Worm (Caenorhabditis elegans) whole organism, midembryonic: ENCODE data around the gene T13C2.2.
A peak's percentile ranks its signal among the peaks of the same experiment; 100 is the strongest.

Experiments used
- T22C8.4 ChIP-seq: fragments of 200-800 bp; sonication (Bioruptor generic); IDR thresholded peaks from 2 replicates; pipeline ENCODE4 v1.3.6; 2022; ENCODE audit warnings: missing genetic modification characterization, missing compliant biosample characterization
- cog-1 ChIP-seq: sonication (generic microtip); optimal IDR thresholded peaks from 2 replicates; lab custom pipeline; 2016; ENCODE audit warnings: missing genetic modification characterization, missing compliant biosample characterization
- flt-1 ChIP-seq: fragments of 200-800 bp; sonication (Bioruptor generic); IDR thresholded peaks from 2 replicates; pipeline ENCODE4 v1.3.6; 2022; ENCODE audit warnings: missing genetic modification characterization, missing compliant biosample characterization
- klf-2 ChIP-seq: fragments of 200-800 bp; sonication (Bioruptor generic); conservative IDR thresholded peaks from 2 replicates; pipeline ENCODE4 v1.3.6; 2022; ENCODE audit warnings: missing genetic modification reagents, missing genetic modification characterization, missing compliant biosample characterization
- med-1 ChIP-seq: sonication (generic microtip); optimal IDR thresholded peaks from 2 replicates; lab custom pipeline; 2017; ENCODE audit warnings: missing genetic modification characterization, mild to moderate bottlenecking, missing compliant biosample characterization, antibody characterized with exemption, missing genetic modification reagents; ENCODE audit not compliant: insufficient read depth
- ref-1 ChIP-seq: fragments of 200-800 bp; sonication (Bioruptor generic); conservative IDR thresholded peaks from 2 replicates; pipeline ENCODE4 v1.3.6; 2022; ENCODE audit warnings: missing genetic modification reagents, missing genetic modification characterization, missing compliant biosample characterization
- tab-1 ChIP-seq: fragments of 200-800 bp; sonication (Bioruptor generic); IDR thresholded peaks from 2 replicates; pipeline ENCODE4 v1.3.6; 2022; ENCODE audit warnings: missing genetic modification characterization, missing compliant biosample characterization
- ztf-23 ChIP-seq: fragments of 200-800 bp; sonication (Bioruptor generic); IDR thresholded peaks from 2 replicates; pipeline ENCODE4 v1.3.6; 2022; ENCODE audit warnings: missing genetic modification reagents, missing genetic modification characterization, missing compliant biosample characterization
- ztf-29 ChIP-seq: fragments of 200-800 bp; sonication (Bioruptor generic); IDR thresholded peaks from 2 replicates; pipeline ENCODE4 v1.3.6; 2022; ENCODE audit warnings: missing genetic modification reagents, missing genetic modification characterization, missing compliant biosample characterization

The T13C2.2 gene

DNA sequence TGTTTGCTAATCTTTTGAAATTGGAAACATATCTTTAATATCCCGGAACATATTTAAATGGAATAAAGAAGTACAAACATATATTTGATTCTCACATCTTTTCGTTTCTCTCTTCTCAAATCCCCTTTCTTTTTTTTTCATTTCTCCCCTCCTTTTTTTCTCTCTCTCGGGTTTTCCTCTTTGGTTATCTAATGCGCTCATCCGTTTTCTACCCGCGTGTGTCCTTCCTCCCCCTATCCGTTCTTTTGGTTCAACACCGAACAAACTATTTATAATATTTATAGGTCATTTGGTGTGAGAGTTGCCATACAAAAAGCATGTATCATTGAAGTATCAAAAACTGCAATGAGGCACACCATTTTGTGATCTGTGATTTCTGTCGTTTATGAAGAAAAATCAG lies 31.9 kb downstream of the T13C2.2 start:
- no peak for TF ChIP-seq tab-1
- no peak for TF ChIP-seq klf-2
- no peak for TF ChIP-seq ztf-29 (GFP tag; lab: Robert Waterston, UW)
- TF ChIP-seq T22C8.4, result no peak
- no peak for TF ChIP-seq med-1

DNA sequence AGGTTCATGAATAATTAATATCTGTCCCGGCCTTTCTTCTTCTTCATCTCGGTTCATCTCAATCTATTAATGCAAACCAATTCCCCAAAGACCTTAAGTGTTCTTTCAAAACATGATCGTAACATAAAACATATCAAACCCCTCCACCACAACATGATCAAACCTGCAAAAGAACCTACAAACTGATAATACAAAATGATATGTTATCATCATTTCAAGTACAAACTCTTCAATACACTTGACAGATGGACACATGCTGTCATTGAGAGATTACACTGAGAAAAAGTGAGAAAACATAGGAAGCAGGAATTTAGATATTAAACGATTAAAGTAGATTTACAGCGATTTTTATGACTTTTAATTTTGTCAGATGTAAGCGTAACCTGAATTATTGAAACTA lies 32.5 kb downstream of the T13C2.2 start:
- TF ChIP-seq tab-1 (no peak), ref-1 (no peak), ztf-29 (GFP tag; lab: Robert Waterston, UW) (no peak), klf-2 (no peak), cog-1 (no peak), T22C8.4 (no peak), flt-1 (no peak), med-1 (no peak), ztf-23 (GFP tag; lab: Robert Waterston, UW) (no peak)

DNA sequence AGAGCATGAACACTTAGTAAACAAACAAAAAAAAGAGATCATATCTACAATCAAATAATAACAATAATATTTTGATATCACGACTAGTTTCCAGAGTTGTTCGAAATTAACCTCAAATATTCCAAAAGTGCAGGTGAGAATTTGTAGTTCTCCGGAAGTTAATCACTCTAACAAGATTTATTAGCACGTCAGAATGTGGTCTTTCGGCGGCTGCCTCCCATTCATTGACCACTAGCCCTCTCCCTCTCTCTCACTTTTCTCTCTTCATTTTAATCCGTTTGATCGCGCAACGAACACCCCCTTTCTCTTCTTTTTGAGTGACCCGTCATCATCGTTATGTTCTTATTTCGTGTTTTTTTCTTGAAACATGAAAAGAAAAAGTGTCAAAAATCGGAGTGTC lies 33.7 kb downstream of the T13C2.2 start:
- TF ChIP-seq ref-1, result no peak
- TF ChIP-seq cog-1, result peak; percentile 77
- TF ChIP-seq klf-2, result no peak
- no peak for TF ChIP-seq flt-1
- no peak for TF ChIP-seq T22C8.4
- TF ChIP-seq ztf-23 (GFP tag; lab: Robert Waterston, UW), result no peak
- TF ChIP-seq ztf-29 (GFP tag; lab: Robert Waterston, UW), result 0 out of 2 replicates have a peak, but pooled peaks have one; percentile 44
- TF ChIP-seq tab-1, result no peak

DNA sequence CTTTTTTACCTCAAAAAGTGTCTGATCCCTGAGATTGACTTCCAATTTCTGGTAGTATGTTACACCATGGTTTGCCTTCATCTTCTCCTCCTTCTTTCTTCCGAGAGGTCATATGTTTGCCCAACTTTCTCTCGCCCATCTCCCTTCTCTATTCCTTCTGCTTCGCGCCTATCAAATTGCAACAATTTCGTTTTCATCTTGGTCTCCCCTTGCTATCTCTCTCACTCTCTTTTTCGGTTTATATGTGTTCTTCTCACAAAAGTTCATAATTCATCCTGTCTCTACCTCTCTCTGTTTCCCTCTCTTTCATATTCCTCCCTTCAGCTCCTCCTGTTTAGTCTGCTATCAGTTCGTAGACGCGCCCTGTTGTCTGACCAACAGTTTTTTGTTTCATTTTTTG lies 34.7 kb downstream of the T13C2.2 start:
- TF ChIP-seq ref-1, result no peak
- no peak for TF ChIP-seq cog-1
- TF ChIP-seq med-1, result no peak
- TF ChIP-seq ztf-29 (GFP tag; lab: Robert Waterston, UW), result no peak
- TF ChIP-seq flt-1, result no peak
- no peak for TF ChIP-seq klf-2
- TF ChIP-seq tab-1, result no peak
- TF ChIP-seq ztf-23 (GFP tag; lab: Robert Waterston, UW), result no peak
- no peak for TF ChIP-seq T22C8.4

DNA sequence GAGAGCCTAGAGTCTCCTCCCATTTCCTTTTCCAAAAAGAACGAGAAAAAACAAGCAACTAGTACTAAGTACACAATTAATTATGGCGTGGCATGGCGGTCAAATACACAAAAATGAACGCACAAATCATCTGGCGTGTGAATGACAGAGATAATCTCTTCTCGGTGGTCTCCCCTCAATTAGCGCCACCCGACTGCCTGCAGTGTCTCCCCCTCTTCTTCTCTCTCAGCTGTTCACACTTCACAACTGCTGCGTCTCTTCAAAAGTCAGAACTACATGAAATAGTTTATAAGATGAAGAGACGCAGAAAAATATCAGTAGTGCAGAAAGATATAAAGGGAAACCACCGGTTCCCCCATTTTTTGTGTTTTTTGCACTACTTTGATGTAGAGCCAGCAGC lies 35.4 kb downstream of the T13C2.2 start:
- TF ChIP-seq flt-1 (0 out of 2 replicates have a peak, but pooled peaks have one; percentile 10), ref-1 (no peak)

DNA sequence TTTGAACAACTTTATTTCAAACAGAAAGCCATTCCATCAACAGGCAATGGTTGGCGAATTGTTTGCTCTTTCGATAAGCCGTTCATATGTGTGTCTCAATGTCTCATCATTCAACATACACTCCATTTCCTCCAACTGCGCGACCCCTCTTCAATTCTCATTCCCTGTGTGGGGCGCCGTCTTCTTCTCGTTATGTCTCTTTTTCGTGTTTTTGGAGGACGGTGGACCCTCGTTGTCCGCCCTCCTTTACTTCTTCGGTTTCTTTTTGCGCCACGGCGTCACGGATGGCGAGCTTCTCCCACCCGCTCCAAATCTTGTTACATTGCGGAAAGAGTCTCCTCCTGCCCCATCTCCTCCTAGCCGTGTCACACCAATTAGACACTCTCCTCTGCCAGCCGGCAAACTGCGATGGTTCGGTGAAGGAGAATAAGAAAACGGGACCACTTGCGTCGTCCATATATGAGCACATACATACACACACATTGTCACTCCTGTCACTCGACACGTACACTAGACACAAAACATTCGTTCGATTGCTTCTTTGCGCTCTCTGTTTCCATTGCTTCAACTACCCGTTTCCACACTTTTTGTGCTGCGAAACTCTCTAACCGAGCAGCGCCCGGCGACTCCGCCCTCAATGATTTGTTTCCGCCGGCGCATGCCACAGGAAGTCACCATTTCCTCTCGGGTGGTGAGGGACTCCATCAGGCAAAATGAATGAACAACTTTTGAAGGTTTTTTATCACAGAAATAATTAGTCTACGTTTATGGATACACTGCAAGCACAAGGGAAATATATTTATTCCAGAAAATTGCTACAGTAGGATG lies 36.3 kb downstream of the T13C2.2 start:
- TF ChIP-seq tab-1 (no peak), ztf-29 (GFP tag; lab: Robert Waterston, UW) (no peak), T22C8.4 (no peak), klf-2 (no peak), med-1 (no peak), cog-1 (no peak), ref-1 (no peak), ztf-23 (GFP tag; lab: Robert Waterston, UW) (no peak), flt-1 (no peak)

DNA sequence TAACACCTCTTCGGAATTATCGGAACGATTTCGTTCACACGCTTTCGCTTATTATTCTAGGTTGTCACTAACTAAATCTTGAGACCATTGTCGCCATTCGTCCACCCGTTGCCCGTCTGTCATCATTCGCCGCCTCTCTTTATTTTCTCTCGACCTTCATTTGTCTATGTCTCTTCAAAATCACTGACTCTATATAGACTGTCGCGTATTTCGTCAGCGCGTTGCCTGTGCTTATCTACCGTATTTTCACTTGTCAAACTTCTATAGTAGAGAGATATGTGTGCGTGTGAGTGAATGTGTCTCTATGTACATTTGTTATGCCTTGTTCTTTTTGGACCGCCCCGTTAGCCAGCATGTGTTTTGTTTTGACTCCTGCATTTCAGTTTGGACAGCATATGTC lies 37.1 kb downstream of the T13C2.2 start:
- no peak for TF ChIP-seq ztf-23 (GFP tag; lab: Robert Waterston, UW)
- TF ChIP-seq flt-1, result no peak
- TF ChIP-seq T22C8.4, result no peak
- no peak for TF ChIP-seq tab-1
- no peak for TF ChIP-seq cog-1
- TF ChIP-seq ref-1, result no peak
- no peak for TF ChIP-seq med-1
- no peak for TF ChIP-seq ztf-29 (GFP tag; lab: Robert Waterston, UW)

DNA sequence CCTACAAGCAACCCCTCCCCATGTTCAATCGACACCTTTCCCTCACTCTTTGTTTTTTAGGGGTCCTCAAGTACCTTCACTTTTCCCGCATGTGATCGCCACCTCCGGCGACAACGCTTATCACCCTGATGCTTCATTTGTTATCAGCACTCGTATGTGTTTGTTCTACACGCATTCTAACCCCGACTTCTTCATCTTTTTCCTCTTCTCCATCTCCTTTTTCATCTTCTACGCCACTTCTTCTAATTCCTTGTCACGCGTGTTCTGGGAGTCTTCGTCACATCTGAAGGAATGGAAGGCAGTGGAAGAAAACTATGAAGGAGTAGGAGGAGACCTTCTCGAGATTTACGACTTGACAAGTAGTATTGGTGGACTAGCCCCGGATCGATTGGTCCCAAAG lies 38.0 kb downstream of the T13C2.2 start:
- no peak for TF ChIP-seq cog-1
- TF ChIP-seq tab-1, result no peak
- no peak for TF ChIP-seq flt-1
- no peak for TF ChIP-seq klf-2
- TF ChIP-seq ref-1, result no peak
- no peak for TF ChIP-seq med-1
- TF ChIP-seq T22C8.4, result no peak
- TF ChIP-seq ztf-29 (GFP tag; lab: Robert Waterston, UW), result no peak
- TF ChIP-seq ztf-23 (GFP tag; lab: Robert Waterston, UW), result no peak

DNA sequence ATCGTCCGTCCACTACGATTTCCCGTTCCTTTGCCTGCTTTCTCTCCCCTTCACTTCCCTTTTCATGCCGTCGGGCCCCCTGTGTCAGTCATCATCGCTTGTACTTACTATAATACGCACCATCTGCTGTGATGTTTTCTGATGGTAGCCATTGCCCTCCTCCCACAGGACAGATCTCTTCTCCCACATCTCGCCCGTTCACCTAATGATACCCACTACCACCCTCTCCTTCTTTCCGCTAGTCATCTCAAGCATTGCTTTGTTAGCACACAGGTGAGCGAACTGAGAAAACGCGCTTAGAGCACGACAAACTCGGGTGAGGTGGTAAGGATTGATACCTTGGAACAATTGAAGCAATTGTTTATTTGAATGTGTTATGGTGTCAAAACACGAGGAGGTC lies 38.9 kb downstream of the T13C2.2 start:
- TF ChIP-seq ztf-23 (GFP tag; lab: Robert Waterston, UW) (0 out of 2 replicates have a peak, but pooled peaks have one; percentile 47), klf-2 (no peak), tab-1 (peak; percentile 66; the same call in 1 of the 2 replicates)

DNA sequence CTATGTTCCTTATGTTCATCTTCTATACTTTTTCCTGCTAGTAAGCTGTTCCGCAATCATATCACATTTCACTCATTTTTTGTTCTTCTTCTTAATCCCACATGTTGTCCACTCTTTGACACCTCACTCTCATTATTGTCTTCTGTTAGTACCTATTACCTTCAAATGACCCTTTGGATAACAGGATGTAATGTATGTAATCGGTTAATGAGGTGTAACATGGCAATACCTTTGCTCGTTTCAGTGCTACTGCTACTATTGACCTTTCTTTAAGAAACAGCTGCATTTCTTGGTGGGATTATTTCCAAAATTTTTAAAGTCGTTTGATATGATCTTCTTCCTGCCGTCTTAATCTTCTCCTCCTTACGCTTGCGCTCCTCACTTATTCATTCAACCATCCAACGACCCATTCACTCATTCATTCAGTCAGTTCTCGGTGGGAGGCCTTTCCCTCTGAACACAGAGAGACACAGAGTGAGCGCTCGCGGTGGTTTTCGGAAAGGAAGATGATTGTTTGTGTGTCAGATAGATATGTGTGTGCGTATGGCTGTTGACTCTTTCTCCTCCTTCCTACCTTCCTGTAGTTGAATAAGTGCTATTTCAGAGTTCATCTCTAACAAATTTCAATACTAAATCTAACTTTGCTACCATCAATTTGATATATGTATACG lies 39.7 kb downstream of the T13C2.2 start:
- no peak for TF ChIP-seq ztf-29 (GFP tag; lab: Robert Waterston, UW)
- no peak for TF ChIP-seq T22C8.4
- TF ChIP-seq tab-1, result no peak

DNA sequence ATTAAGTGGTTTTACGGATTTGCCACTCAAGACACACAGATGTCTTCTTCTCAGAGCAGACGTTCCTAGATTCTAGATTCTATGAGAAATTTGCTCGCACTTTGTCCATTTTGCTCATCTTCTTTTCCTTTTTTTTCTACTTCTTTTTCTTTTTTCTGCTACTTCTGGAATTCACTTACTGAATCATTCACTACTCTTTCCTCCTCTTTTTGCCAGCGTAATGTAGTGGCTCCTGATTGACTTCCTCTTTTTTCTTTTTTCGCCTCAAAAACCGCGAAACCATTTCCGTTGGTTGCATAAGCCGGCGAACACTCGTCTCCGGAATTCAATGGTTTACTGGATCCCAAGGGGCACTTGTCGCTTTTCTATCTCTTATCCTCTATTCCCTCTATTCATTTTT lies 40.2 kb downstream of the T13C2.2 start:
- TF ChIP-seq T22C8.4 (no peak), med-1 (no peak), tab-1 (no peak), cog-1 (no peak), flt-1 (no peak), ztf-23 (GFP tag; lab: Robert Waterston, UW) (no peak), ztf-29 (GFP tag; lab: Robert Waterston, UW) (no peak)
